Worm (Caenorhabditis elegans) whole organism, L3 larva: ENCODE measurements around the gene srh-28.

Experiments used
- ZK546.5 ChIP-seq: sonication (generic microtip); optimal IDR thresholded peaks from 2 replicates; lab custom pipeline; 2017; ENCODE audit warnings: missing biosample characterization, missing genetic modification characterization
- ama-1 ChIP-seq: fragments of 150-350 bp; optimal IDR thresholded peaks from 2 replicates; lab custom pipeline; 2018
- elt-1 ChIP-seq: fragments of 150-350 bp; optimal IDR thresholded peaks from 2 replicates; lab custom pipeline; 2014; ENCODE audit warnings: missing biosample characterization, missing genetic modification characterization
- elt-2 ChIP-seq: sonication (generic microtip); optimal IDR thresholded peaks from 2 replicates; lab custom pipeline; 2016; ENCODE audit warnings: missing genetic modification reagents, mild to moderate bottlenecking, missing genetic modification characterization, missing compliant biosample characterization
- elt-3 ChIP-seq, 3 experiments: fragments of 150-350 bp in 1 of 3; sonication (generic microtip) in 2 of 3; optimal IDR thresholded peaks; 2 replicates in 2 of 3; 4 replicates in 1 of 3; lab custom pipeline; 2014 to 2017; ENCODE audit warnings: missing biosample characterization in 3 of 3, missing genetic modification characterization in 3 of 3
- fkh-2 ChIP-seq: fragments of 150-350 bp; optimal IDR thresholded peaks from 2 replicates; lab custom pipeline; 2014; ENCODE audit warnings: missing biosample characterization, missing genetic modification reagents, missing genetic modification characterization
- fos-1 ChIP-seq: fragments of 150-350 bp; optimal IDR thresholded peaks from 2 replicates; lab custom pipeline; 2014; ENCODE audit warnings: missing biosample characterization, missing genetic modification characterization
- lin-15B ChIP-seq: fragments of 150-350 bp; optimal IDR thresholded peaks from 2 replicates; lab custom pipeline; 2014; ENCODE audit warnings: missing biosample characterization, missing genetic modification characterization
- mdl-1 ChIP-seq: fragments of 150-350 bp; optimal IDR thresholded peaks from 2 replicates; lab custom pipeline; 2014; ENCODE audit warnings: missing biosample characterization, missing genetic modification characterization
- nhr-237 ChIP-seq: fragments of 150-350 bp; optimal IDR thresholded peaks from 2 replicates; lab custom pipeline; 2014; ENCODE audit warnings: missing biosample characterization, missing genetic modification characterization
- nhr-76 ChIP-seq: fragments of 150-350 bp; sonication (generic microtip); optimal IDR thresholded peaks from 5 replicates; lab custom pipeline; 2014; ENCODE audit warnings: missing biosample characterization, missing genetic modification characterization
- sea-2 ChIP-seq: fragments of 150-350 bp; sonication (generic microtip); optimal IDR thresholded peaks from 4 replicates; lab custom pipeline; 2014; ENCODE audit warnings: missing biosample characterization, missing genetic modification reagents, missing genetic modification characterization
- zag-1 ChIP-seq: fragments of 150-350 bp; optimal IDR thresholded peaks from 2 replicates; lab custom pipeline; 2014; ENCODE audit warnings: missing biosample characterization, missing genetic modification characterization
- ztf-11 ChIP-seq: fragments of 150-350 bp; optimal IDR thresholded peaks from 2 replicates; lab custom pipeline; 2014; ENCODE audit warnings: missing biosample characterization, missing genetic modification characterization

DNA sequence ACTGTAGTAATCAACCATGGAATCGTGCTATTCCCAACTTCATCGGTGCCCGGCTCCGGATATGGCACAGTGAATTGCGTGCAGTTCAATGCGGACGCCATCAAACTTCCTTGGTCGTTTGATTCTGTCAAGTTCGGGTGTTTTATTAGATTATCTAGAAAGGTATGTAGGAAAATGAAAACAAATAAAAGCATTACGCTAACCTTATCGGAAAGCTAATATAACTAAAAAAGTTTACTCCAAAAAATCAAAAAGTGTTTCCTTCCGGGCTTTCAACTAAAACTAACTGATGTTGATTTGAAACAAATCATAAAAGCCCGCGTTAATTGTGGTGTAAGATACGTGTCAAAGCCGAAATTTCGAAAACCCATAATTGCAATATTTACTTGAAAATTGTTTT, 44.2 kb upstream of the srh-28 start, which contains the start of gene dmsr-13:
- TF ChIP-seq ama-1 (lab: Kevin White, UChicago) (no peak), mdl-1 (tag; lab: Kevin White, UChicago) (no peak), elt-2 (tag; lab: Kevin White, UChicago) (no peak), sea-2 (GFP tag; lab: Kevin White, UChicago) (no peak), nhr-76 (tag; lab: Kevin White, UChicago) (no peak), nhr-237 (tag; lab: Kevin White, UChicago) (no peak), fos-1 (no peak), ztf-11 (tag; lab: Kevin White, UChicago) (no peak), zag-1 (tag; lab: Kevin White, UChicago) (no peak), ZK546.5 (tag; lab: Kevin White, UChicago) (no peak), elt-1 (tag; lab: Kevin White, UChicago) (no peak), fkh-2 (no peak), lin-15B (no peak), elt-3 (tag; optimal IDR thresholded peaks at IDR 0.05; lab: Kevin White, UChicago) (no peak)
